Worm (Caenorhabditis elegans): Measurements from ENCODE around the gene algn-12.
A peak's percentile ranks its signal among the peaks of the same experiment; 100 is the strongest.

The algn-12 gene

ce11 chrV:8046706-8047105, 11.8 kb downstream of the algn-12 start, which contains the start of gene ZC513.3:
TSS of gene ZC513.3 (plus strand) at chrV:8047006.
- TF ChIP-seq unc-3 (GFP tag; conservative IDR thresholded peaks at IDR 0.05) (no peak), unc-3 (tag; optimal IDR thresholded peaks at IDR 0.05) (no peak), ztf-16 (tag; optimal IDR thresholded peaks at IDR 0.05) (no peak), sox-4 (tag; optimal IDR thresholded peaks at IDR 0.05) (no peak), ceh-31 (tag; optimal IDR thresholded peaks at IDR 0.05) (no peak), ceh-18 (tag; optimal IDR thresholded peaks at IDR 0.05) (no peak), pha-2 (tag; optimal IDR thresholded peaks at IDR 0.05) (no peak), madf-2 (tag; optimal IDR thresholded peaks at IDR 0.05) (no peak), ceh-22 (tag; optimal IDR thresholded peaks at IDR 0.05) (no peak), hlh-8 (tag; optimal IDR thresholded peaks at IDR 0.05) (no peak), elt-4 (tag; optimal IDR thresholded peaks at IDR 0.05) (no peak), unc-42 (tag; optimal IDR thresholded peaks at IDR 0.05) (no peak), zip-5 (tag; optimal IDR thresholded peaks at IDR 0.05) (no peak), ahr-1 (tag; optimal IDR thresholded peaks at IDR 0.05) (no peak), pax-1 (tag; optimal IDR thresholded peaks at IDR 0.05) (no peak), ceh-34 (tag; optimal IDR thresholded peaks at IDR 0.05) (no peak), unc-86 (tag; optimal IDR thresholded peaks at IDR 0.05) (no peak), dve-1 (tag; optimal IDR thresholded peaks at IDR 0.05) (no peak), hlh-6 (tag; optimal IDR thresholded peaks at IDR 0.05) (no peak), rnt-1 (tag; optimal IDR thresholded peaks at IDR 0.05) (no peak)

ce11 chrV:8050059-8050677, 15.3 kb downstream of the algn-12 start:
- TF ChIP-seq dmd-4 (tag; optimal IDR thresholded peaks at IDR 0.05; ENCODE audit: borderline replicate concordance), result peak; percentile 14
- no peak for TF ChIP-seq ceh-14 (tag; optimal IDR thresholded peaks at IDR 0.05)
- TF ChIP-seq F13H6.1 (tag; optimal IDR thresholded peaks at IDR 0.05), result no peak
- TF ChIP-seq lin-11 (tag; optimal IDR thresholded peaks at IDR 0.05), result no peak
- TF ChIP-seq elt-4 (tag; optimal IDR thresholded peaks at IDR 0.05), result peak; percentile 74
- TF ChIP-seq sox-4 (tag; optimal IDR thresholded peaks at IDR 0.05), result no peak

- no peak for TF ChIP-seq unc-3 (GFP tag; conservative IDR thresholded peaks at IDR 0.05)
- no peak for TF ChIP-seq unc-3 (tag; optimal IDR thresholded peaks at IDR 0.05)
- no peak for TF ChIP-seq hlh-6 (tag; optimal IDR thresholded peaks at IDR 0.05)
- no peak for TF ChIP-seq unc-86 (tag; optimal IDR thresholded peaks at IDR 0.05)
- TF ChIP-seq ztf-16 (tag; optimal IDR thresholded peaks at IDR 0.05), result no peak
- TF ChIP-seq ceh-30 (tag; optimal IDR thresholded peaks at IDR 0.05), result no peak
- TF ChIP-seq nhr-232 (tag; optimal IDR thresholded peaks at IDR 0.05), result no peak
- no peak for TF ChIP-seq pqm-1 (tag; optimal IDR thresholded peaks at IDR 0.05)
These were observed 15.9 kb downstream of the algn-12 start, which contains the start of gene col-43 for ce11 chrV:8050811-8051210. TSS of gene col-43 (minus strand) at chrV:8050911.

ce11 chrV:8051851-8052250, 16.9 kb downstream of the algn-12 start, which contains the start of gene sth-1:
TSS of gene sth-1 (plus strand) at chrV:8052151.
- TF ChIP-seq ceh-48 (tag; optimal IDR thresholded peaks at IDR 0.05) (no peak), hlh-15 (tag; optimal IDR thresholded peaks at IDR 0.05) (no peak), F13H6.1 (tag; optimal IDR thresholded peaks at IDR 0.05) (no peak), nfya-1 (tag; optimal IDR thresholded peaks at IDR 0.05) (no peak), unc-3 (GFP tag; conservative IDR thresholded peaks at IDR 0.05) (no peak), unc-3 (tag; optimal IDR thresholded peaks at IDR 0.05) (no peak)

ce11 chrV:8054130-8054529, 19.2 kb downstream of the algn-12 start, which contains the start of gene ZC513.2:
TSS of gene ZC513.2 (plus strand) at chrV:8054430.
- TF ChIP-seq tbx-2 (tag; optimal IDR thresholded peaks at IDR 0.05) (no peak), ceh-9 (tag; optimal IDR thresholded peaks at IDR 0.05) (no peak), npax-4 (tag; optimal IDR thresholded peaks at IDR 0.05) (no peak), ceh-18 (tag; optimal IDR thresholded peaks at IDR 0.05) (no peak)

ce11 chrV:8055170-8055569, 20.3 kb downstream of the algn-12 start:
- TF ChIP-seq K09A11.1 (tag; optimal IDR thresholded peaks at IDR 0.05; ENCODE audit: insufficient read depth) (no peak), pax-1 (tag; optimal IDR thresholded peaks at IDR 0.05) (no peak), ceh-6 (GFP tag; optimal IDR thresholded peaks at IDR 0.05) (no peak), nhr-11 (tag; optimal IDR thresholded peaks at IDR 0.05) (no peak), ahr-1 (tag; optimal IDR thresholded peaks at IDR 0.05) (no peak), F13H6.1 (tag; optimal IDR thresholded peaks at IDR 0.05) (no peak), C38D4.7 (GFP tag; optimal IDR thresholded peaks at IDR 0.05) (no peak), hlh-15 (tag; optimal IDR thresholded peaks at IDR 0.05) (no peak), syd-9 (tag; optimal IDR thresholded peaks at IDR 0.05) (no peak), nfya-1 (tag; optimal IDR thresholded peaks at IDR 0.05) (no peak), ceh-48 (tag; optimal IDR thresholded peaks at IDR 0.05) (no peak), ceh-14 (tag; optimal IDR thresholded peaks at IDR 0.05) (no peak), rnt-1 (tag; optimal IDR thresholded peaks at IDR 0.05) (no peak), unc-86 (tag; optimal IDR thresholded peaks at IDR 0.05) (no peak), hlh-13 (GFP tag; optimal IDR thresholded peaks at IDR 0.05) (no peak), C08G9.2 (tag; optimal IDR thresholded peaks at IDR 0.05) (no peak), gmeb-2 (tag; optimal IDR thresholded peaks at IDR 0.05) (no peak), madf-2 (tag; optimal IDR thresholded peaks at IDR 0.05) (no peak)
